Worm (Caenorhabditis elegans): ENCODE data around the gene ZK262.19.

DNA sequence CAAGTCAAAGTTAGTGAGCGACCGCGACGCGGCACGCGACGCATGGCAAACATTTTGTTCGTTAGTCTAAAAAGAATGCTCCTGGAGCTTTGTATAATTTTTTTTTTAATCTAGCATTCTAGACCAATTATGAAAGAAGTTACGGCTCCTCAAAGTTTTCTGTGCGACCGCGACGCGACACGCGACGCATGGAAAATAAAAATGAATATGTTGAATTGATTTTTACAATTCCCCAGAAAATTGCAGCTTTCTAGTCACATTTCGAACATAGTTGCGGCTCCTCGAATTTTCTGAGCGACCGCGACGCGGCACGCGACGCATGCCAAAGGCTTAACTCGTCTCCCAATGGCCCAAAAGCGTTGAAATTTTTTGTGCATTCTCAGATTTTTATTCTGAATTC lies 973 bp downstream of the ZK262.19 start, which contains the start of gene ZK262.4:
- no peak for TF ChIP-seq rnt-1 (tag; optimal IDR thresholded peaks at IDR 0.05)
- TF ChIP-seq ceh-18 (tag; optimal IDR thresholded peaks at IDR 0.05), result no peak
- no peak for TF ChIP-seq sdc-2 (tag; optimal IDR thresholded peaks at IDR 0.05)
- no peak for TF ChIP-seq ceh-48 (tag; optimal IDR thresholded peaks at IDR 0.05)
- no peak for TF ChIP-seq C38D4.7 (GFP tag; optimal IDR thresholded peaks at IDR 0.05)
- no peak for TF ChIP-seq ceh-24 (tag; optimal IDR thresholded peaks at IDR 0.05)
- no peak for TF ChIP-seq pag-3 (tag; optimal IDR thresholded peaks at IDR 0.05; ENCODE audit: borderline replicate concordance)
- TF ChIP-seq ztf-16 (tag; optimal IDR thresholded peaks at IDR 0.05), result no peak
- TF ChIP-seq Y22D7AL.16 (tag; optimal IDR thresholded peaks at IDR 0.05), result no peak
- TF ChIP-seq K02D7.2 (tag; optimal IDR thresholded peaks at IDR 0.05), result no peak
- no peak for TF ChIP-seq ttx-3 (tag; optimal IDR thresholded peaks at IDR 0.05)
- TF ChIP-seq unc-55 (GFP tag; optimal IDR thresholded peaks at IDR 0.05), result no peak
- no peak for TF ChIP-seq madf-2 (tag; optimal IDR thresholded peaks at IDR 0.05)
- TF ChIP-seq unc-3 (GFP tag; conservative IDR thresholded peaks at IDR 0.05), result no peak
- TF ChIP-seq unc-3 (tag; optimal IDR thresholded peaks at IDR 0.05), result no peak

Measured in whole organism, late embryonic.